Fruit fly (Drosophila melanogaster) whole organism, embryonic: Measurements from ENCODE around the gene Lgr1.
A peak's percentile ranks its signal among the peaks of the same experiment; 100 is the strongest.

Experiments used
- Asciz ChIP-seq: fragments of 200-800 bp; sonication (Bioruptor generic); optimal IDR thresholded peaks from 2 replicates; lab custom pipeline; 2017; ENCODE audit warnings: missing biosample characterization, mild to moderate bottlenecking, missing genetic modification characterization, missing genetic modification reagents
- CG10959 ChIP-seq: fragments of 200-800 bp; sonication (Bioruptor generic); IDR thresholded peaks from 2 replicates; pipeline ENCODE4 v1.3.6; 2022; ENCODE audit warnings: missing biosample characterization, missing genetic modification characterization
- CG1647 ChIP-seq: fragments of 200-800 bp; sonication (Bioruptor generic); optimal IDR thresholded peaks from 3 replicates; lab custom pipeline; 2016; ENCODE audit warnings: missing biosample characterization, missing genetic modification characterization
- CG31388 ChIP-seq: fragments of 200-800 bp; sonication (Bioruptor generic); optimal IDR thresholded peaks from 2 replicates; lab custom pipeline; 2016; ENCODE audit warnings: missing biosample characterization, missing genetic modification characterization
- CG4424 ChIP-seq: fragments of 200-800 bp; sonication (Bioruptor generic); optimal IDR thresholded peaks from 3 replicates; lab custom pipeline; 2016; ENCODE audit warnings: missing biosample characterization, missing genetic modification characterization
- CG9727 ChIP-seq: fragments of 200-800 bp; sonication (Bioruptor generic); optimal IDR thresholded peaks from 3 replicates; lab custom pipeline; 2017; ENCODE audit warnings: missing biosample characterization, mild to moderate bottlenecking, missing genetic modification characterization
- Kr ChIP-seq: fragments of 200-800 bp; sonication (Bioruptor generic); optimal IDR thresholded peaks from 2 replicates; lab custom pipeline; 2017; ENCODE audit warnings: missing biosample characterization, mild to moderate bottlenecking, missing genetic modification characterization
- Nf-YC ChIP-seq: fragments of 200-800 bp; optimal IDR thresholded peaks from 3 replicates; lab custom pipeline; 2019; ENCODE audit warnings: missing biosample characterization, mild to moderate bottlenecking, missing genetic modification characterization, moderate library complexity
- hb ChIP-seq: fragments of 200-800 bp; sonication (Bioruptor generic); IDR thresholded peaks from 3 replicates; pipeline ENCODE4 v1.3.6; 2022; ENCODE audit warnings: missing biosample characterization, missing genetic modification characterization; ENCODE audit not compliant: partially characterized antibody
- jigr1 ChIP-seq: fragments of 200-800 bp; sonication (Bioruptor generic); IDR thresholded peaks from 3 replicates; pipeline ENCODE4 v1.3.6; 2022; ENCODE audit warnings: missing biosample characterization, missing genetic modification characterization
- lilli ChIP-seq: fragments of 200-800 bp; sonication (Bioruptor generic); optimal IDR thresholded peaks from 3 replicates; lab custom pipeline; 2016; ENCODE audit warnings: missing biosample characterization, missing genetic modification characterization
- oc ChIP-seq: fragments of 200-800 bp; sonication (Bioruptor generic); optimal IDR thresholded peaks from 2 replicates; lab custom pipeline; 2018; ENCODE audit warnings: missing biosample characterization, mild to moderate bottlenecking, missing genetic modification characterization, moderate library complexity
- sd ChIP-seq: fragments of 200-800 bp; sonication (Bioruptor generic); optimal IDR thresholded peaks from 3 replicates; lab custom pipeline; 2018; ENCODE audit warnings: missing biosample characterization, mild to moderate bottlenecking, missing genetic modification characterization, moderate library complexity
- toy ChIP-seq: fragments of 200-800 bp; sonication (Bioruptor generic); IDR thresholded peaks from 2 replicates; pipeline ENCODE4 v1.3.6; 2022; ENCODE audit warnings: missing biosample characterization, missing genetic modification characterization

dm6 chr3R:17680639-17681302 is 44.8 kb upstream of the Lgr1 start:
- TF ChIP-seq CG1647 (GFP tag; lab: Kevin White, UChicago) (no peak), jigr1 (GFP tag; lab: Robert Waterston, UW) (no peak), CG9727 (GFP tag; lab: Kevin White, UChicago) (peak; percentile 64), Asciz (GFP tag; lab: Kevin White, UChicago) (peak; percentile 57), CG31388 (GFP tag; lab: Kevin White, UChicago) (no peak), lilli (GFP tag; lab: Kevin White, UChicago) (peak; percentile 40), Kr (no peak), sd (peak; percentile 76), toy (GFP tag; lab: Robert Waterston, UW) (no peak), CG4424 (peak; percentile 72), Nf-YC (no peak), hb (GFP tag; lab: Robert Waterston, UW) (no peak), CG10959 (GFP tag; lab: Robert Waterston, UW) (no peak), oc (tag; lab: Kevin White, UChicago) (no peak)
